Worm (Caenorhabditis elegans) whole organism, L4 larva: ENCODE results near the gene ZK1248.5.
A peak's percentile ranks its signal among the peaks of the same experiment; 100 is the strongest.

Source experiments
- F44E2.7 ChIP-seq: fragments of 200-800 bp; sonication (Bioruptor generic); IDR thresholded peaks from 2 replicates; pipeline ENCODE4 v2.1.2; 2022; ENCODE audit warnings: missing genetic modification characterization, missing compliant biosample characterization
- T20F7.1 ChIP-seq: fragments of 200-800 bp; sonication (Bioruptor generic); optimal IDR thresholded peaks from 2 replicates; lab custom pipeline; 2018; ENCODE audit warnings: mild to moderate bottlenecking, missing genetic modification characterization, missing compliant biosample characterization
- ZK546.5 ChIP-seq, 2 experiments: sonication (generic microtip); optimal IDR thresholded peaks; 2 replicates each; lab custom pipeline; 2017; ENCODE audit warnings: missing biosample characterization in 2 of 2, missing genetic modification characterization in 2 of 2
- aha-1 ChIP-seq: fragments of 150-350 bp; peaks from one replicate; lab custom pipeline; 2014; ENCODE audit warnings: missing biosample characterization, missing genetic modification characterization
- ceh-28 ChIP-seq: fragments of 150-350 bp; optimal IDR thresholded peaks from 2 replicates; lab custom pipeline; 2014; ENCODE audit warnings: missing biosample characterization, missing genetic modification reagents, missing genetic modification characterization
- ceh-32 ChIP-seq: sonication (generic microtip); optimal IDR thresholded peaks from 2 replicates; lab custom pipeline; 2016; ENCODE audit warnings: mild to moderate bottlenecking, missing genetic modification characterization, missing compliant biosample characterization; ENCODE audit not compliant: poor library complexity
- ces-1 ChIP-seq: fragments of 150-350 bp; sonication (generic microtip); optimal IDR thresholded peaks from 4 replicates; lab custom pipeline; 2014; ENCODE audit warnings: missing biosample characterization, missing genetic modification reagents, missing genetic modification characterization
- dpl-1 ChIP-seq: fragments of 150-350 bp; optimal IDR thresholded peaks from 2 replicates; lab custom pipeline; 2014; ENCODE audit warnings: missing biosample characterization, missing genetic modification reagents, missing genetic modification characterization
- dve-1 ChIP-seq: sonication (generic microtip); optimal IDR thresholded peaks from 2 replicates; lab custom pipeline; 2017; ENCODE audit warnings: antibody characterized with exemption, mild to moderate bottlenecking, missing genetic modification characterization, missing compliant biosample characterization; ENCODE audit not compliant: insufficient read depth
- egl-27 ChIP-seq: sonication (generic microtip); optimal IDR thresholded peaks from 3 replicates; lab custom pipeline; 2017; ENCODE audit warnings: missing biosample characterization, missing genetic modification reagents, missing genetic modification characterization
- hif-1 ChIP-seq, 2 experiments: sonication (generic microtip); optimal IDR thresholded peaks; 2 replicates each; lab custom pipeline; 2016 to 2017; ENCODE audit warnings: missing compliant biosample characterization in 2 of 2, missing genetic modification characterization in 2 of 2, missing genetic modification reagents in 2 of 2, missing genotype in 2 of 2, mild to moderate bottlenecking in 1 of 2
- hlh-30 ChIP-seq: sonication (generic microtip); optimal IDR thresholded peaks from 2 replicates; lab custom pipeline; 2017; ENCODE audit warnings: antibody characterized with exemption, mild to moderate bottlenecking, missing genetic modification characterization, missing compliant biosample characterization; ENCODE audit not compliant: insufficient read depth
- lim-7 ChIP-seq: fragments of 200-800 bp; sonication (Bioruptor generic); IDR thresholded peaks from 2 replicates; pipeline ENCODE4 v1.3.6; 2022; ENCODE audit warnings: missing genetic modification characterization, missing compliant biosample characterization
- lsy-2 ChIP-seq, 2 experiments: fragments of 150-350 bp in 1 of 2; sonication (generic microtip) in 1 of 2; optimal IDR thresholded peaks; 2 replicates each; lab custom pipeline; 2014 to 2017; ENCODE audit warnings: missing biosample characterization in 2 of 2, missing genetic modification characterization in 2 of 2
- mdt-29 ChIP-seq: fragments of 200-800 bp; sonication (Bioruptor generic); IDR thresholded peaks from 2 replicates; pipeline ENCODE4 v1.3.6; 2022; ENCODE audit warnings: missing genetic modification reagents, missing genetic modification characterization, missing compliant biosample characterization
- mep-1 ChIP-seq: fragments of 150-350 bp; sonication (generic microtip); optimal IDR thresholded peaks from 3 replicates; lab custom pipeline; 2014; ENCODE audit warnings: missing biosample characterization, missing genetic modification characterization
- mes-2 ChIP-seq: sonication (generic microtip); optimal IDR thresholded peaks from 2 replicates; lab custom pipeline; 2016; ENCODE audit warnings: missing genotype, mild to moderate bottlenecking, missing genetic modification characterization, missing compliant biosample characterization; ENCODE audit not compliant: poor library complexity, severe bottlenecking
- nhr-111 ChIP-seq: fragments of 200-800 bp; sonication (Bioruptor generic); optimal IDR thresholded peaks from 2 replicates; lab custom pipeline; 2018; ENCODE audit warnings: mild to moderate bottlenecking, missing genetic modification characterization, missing compliant biosample characterization
- nhr-6 ChIP-seq: fragments of 150-350 bp; optimal IDR thresholded peaks from 2 replicates; lab custom pipeline; 2014; ENCODE audit warnings: missing biosample characterization, missing genetic modification characterization
- pha-4 ChIP-seq, 2 experiments: fragments of 150-350 bp in 1 of 2; fragments of 200-800 bp in 1 of 2; sonication (Bioruptor generic) in 1 of 2; IDR thresholded peaks in 1 of 2; optimal IDR thresholded peaks in 1 of 2; 2 replicates each; pipeline versions ENCODE4 v1.3.6 to Lab custom; 2014 to 2022; ENCODE audit warnings: missing genetic modification characterization in 2 of 2, missing genetic modification reagents in 2 of 2, missing biosample characterization in 1 of 2, missing compliant biosample characterization in 1 of 2
- saeg-2 ChIP-seq: fragments of 200-800 bp; sonication (Bioruptor generic); IDR thresholded peaks from 2 replicates; pipeline ENCODE4 v1.3.6; 2022; ENCODE audit warnings: missing genetic modification reagents, missing genetic modification characterization, missing compliant biosample characterization
- set-16 ChIP-seq: fragments of 200-800 bp; sonication (Bioruptor generic); IDR thresholded peaks from 2 replicates; pipeline ENCODE4 v1.3.6; 2022; ENCODE audit warnings: missing genetic modification reagents, missing genetic modification characterization, missing compliant biosample characterization
- spr-1 ChIP-seq: sonication (generic microtip); optimal IDR thresholded peaks from 2 replicates; lab custom pipeline; 2016; ENCODE audit warnings: mild to moderate bottlenecking, missing genetic modification characterization, missing compliant biosample characterization
- tra-1 ChIP-seq: fragments of 200-800 bp; sonication (Bioruptor generic); IDR thresholded peaks from 2 replicates; pipeline ENCODE4 v1.3.6; 2022; ENCODE audit warnings: missing genetic modification reagents, missing genetic modification characterization, missing compliant biosample characterization
- unc-130 ChIP-seq: sonication (generic microtip); optimal IDR thresholded peaks from 2 replicates; lab custom pipeline; 2016; ENCODE audit warnings: missing genetic modification reagents, missing genetic modification characterization, missing compliant biosample characterization
- unc-39 ChIP-seq: sonication (generic microtip); optimal IDR thresholded peaks from 2 replicates; lab custom pipeline; 2017; ENCODE audit warnings: missing biosample characterization, missing genetic modification characterization
- unc-62 ChIP-seq, 3 experiments: fragments of 150-350 bp in 1 of 3; sonication (generic microtip); optimal IDR thresholded peaks in 2 of 3; peaks in 1 of 3; 1 replicate in 1 of 3; 2 replicates in 2 of 3; lab custom pipeline; 2014 to 2017; ENCODE audit warnings: missing biosample characterization in 3 of 3, missing genetic modification characterization in 3 of 3, missing genetic modification reagents in 3 of 3, missing genotype in 1 of 3
- zfp-3 ChIP-seq: fragments of 200-800 bp; sonication (Bioruptor generic); conservative IDR thresholded peaks from 2 replicates; pipeline ENCODE4 v1.3.6; 2022; ENCODE audit warnings: missing genetic modification reagents, missing genetic modification characterization, missing compliant biosample characterization
- zip-2 ChIP-seq: fragments of 150-350 bp; optimal IDR thresholded peaks from 2 replicates; lab custom pipeline; 2014; ENCODE audit warnings: missing biosample characterization, missing genetic modification characterization

Gene ZK1248.5

ce11 chrII:5831373-5831772 lies 21.1 kb downstream of the ZK1248.5 start:
- no peak for TF ChIP-seq saeg-2 (GFP tag; lab: Robert Waterston, UW)
- TF ChIP-seq set-16 (GFP tag; lab: Robert Waterston, UW) = peak; percentile 79

ce11 chrII:5833136-5833535 lies 22.8 kb downstream of the ZK1248.5 start, which contains the start of gene gtap-1:
TSS of gene gtap-1 (minus strand) at chrII:5833236.
- TF ChIP-seq zfp-3 (GFP tag; lab: Robert Waterston, UW) (no peak), ZK546.5 (tag; optimal IDR thresholded peaks at IDR 0.05; lab: Kevin White, UChicago) (no peak), unc-130 (GFP tag; lab: Kevin White, UChicago) (no peak), F44E2.7 (GFP tag; lab: Robert Waterston, UW) (no peak), spr-1 (no peak), nhr-111 (GFP tag; lab: Kevin White, UChicago) (no peak), lim-7 (no peak)

ce11 chrII:5835146-5835545 lies 24.8 kb downstream of the ZK1248.5 start:
- no peak for TF ChIP-seq tra-1
- peak; percentile 93 for TF ChIP-seq aha-1 (tag; lab: Kevin White, UChicago)

- TF ChIP-seq hlh-30 (tag; lab: Kevin White, UChicago) = peak; percentile 36
- peak; percentile 16 for TF ChIP-seq dpl-1
- no peak for TF ChIP-seq nhr-111 (GFP tag; lab: Kevin White, UChicago)
- TF ChIP-seq dve-1 (tag; lab: Kevin White, UChicago) = peak; percentile 8
- no peak for TF ChIP-seq unc-62 (GFP tag; optimal IDR thresholded peaks at IDR 0.05 in 1 of 2; lab: Kevin White, UChicago)
- no peak for TF ChIP-seq unc-62 (tag; optimal IDR thresholded peaks at IDR 0.05; lab: Kevin White, UChicago)
- TF ChIP-seq egl-27 (tag; lab: Kevin White, UChicago) = no peak
- peak; percentile 41 for TF ChIP-seq unc-130 (GFP tag; lab: Kevin White, UChicago)
- no peak for TF ChIP-seq ces-1
- TF ChIP-seq mdt-29 (GFP tag; lab: Robert Waterston, UW) = no peak
- TF ChIP-seq mep-1 = peak; percentile 19
- TF ChIP-seq ceh-28 = no peak
- TF ChIP-seq aha-1 (tag; lab: Kevin White, UChicago) = peak; percentile 22
- TF ChIP-seq ceh-32 = no peak
- TF ChIP-seq lsy-2 (tag; optimal IDR thresholded peaks at IDR 0.05; lab: Kevin White, UChicago) = peak in 1 of 2 experiments; percentile 48
- TF ChIP-seq mes-2 (tag; lab: Kevin White, UChicago) = peak; percentile 62
- TF ChIP-seq pha-4 (GFP tag; IDR thresholded peaks at IDR 0.05; lab: Robert Waterston, UW) = peak; percentile 25; the same call in 1 of the 2 replicates
- no peak for TF ChIP-seq pha-4 (tag; optimal IDR thresholded peaks at IDR 0.05; lab: Kevin White, UChicago)
- peak; percentile 57 for TF ChIP-seq nhr-6 (tag; lab: Kevin White, UChicago)
- peak in 1 of 2 experiments; percentile 77 for TF ChIP-seq hif-1 (tag; optimal IDR thresholded peaks at IDR 0.05; lab: Kevin White, UChicago)
- peak; percentile 64 for TF ChIP-seq T20F7.1
Measured at ce11 chrII:5836153-5836719, 25.9 kb downstream of the ZK1248.5 start, which contains the start of gene fzo-1. TSS of gene fzo-1 (minus strand) at chrII:5836203.

- TF ChIP-seq spr-1 = no peak
- TF ChIP-seq unc-39 (tag; lab: Kevin White, UChicago) = no peak
- TF ChIP-seq unc-62 (GFP tag; optimal IDR thresholded peaks at IDR 0.05 in 1 of 2; lab: Kevin White, UChicago) = peak in 1 of 2 experiments; percentile 86
- no peak for TF ChIP-seq unc-62 (tag; optimal IDR thresholded peaks at IDR 0.05; lab: Kevin White, UChicago)
- no peak for TF ChIP-seq zip-2
Measured at ce11 chrII:5838453-5838852, 28.1 kb downstream of the ZK1248.5 start, which contains the start of gene ZK1248.15. TSS of gene ZK1248.15 (minus strand) at chrII:5838553.
